Worm (Caenorhabditis elegans): ENCODE results near the gene K09G1.1.

Gene K09G1.1

ce11 chrV:9630542-9630941 is 47.2 kb downstream of the K09G1.1 start:
- no peak for TF ChIP-seq nhr-76 (tag; optimal IDR thresholded peaks at IDR 0.05)
- no peak for TF ChIP-seq blmp-1 (tag; optimal IDR thresholded peaks at IDR 0.05)
- TF ChIP-seq hlh-1 (tag; optimal IDR thresholded peaks at IDR 0.05): no peak
- TF ChIP-seq sem-2 (GFP tag; optimal IDR thresholded peaks at IDR 0.05): no peak
- TF ChIP-seq ztf-11 (tag; optimal IDR thresholded peaks at IDR 0.05): no peak
- TF ChIP-seq sptf-1 (tag; optimal IDR thresholded peaks at IDR 0.05): no peak
- no peak for TF ChIP-seq ceh-43 (GFP tag; optimal IDR thresholded peaks at IDR 0.05)
- no peak for TF ChIP-seq bed-3 (GFP tag; optimal IDR thresholded peaks at IDR 0.05)
- TF ChIP-seq ceh-83 (GFP tag; optimal IDR thresholded peaks at IDR 0.05): no peak
- TF ChIP-seq ham-2 (GFP tag; optimal IDR thresholded peaks at IDR 0.05): no peak

ce11 chrV:9630944-9631343 is 47.6 kb downstream of the K09G1.1 start, which contains the start of gene T06E4.5:
TSS of gene T06E4.5 (plus strand) at chrV:9631244.
- TF ChIP-seq elt-1 (tag; optimal IDR thresholded peaks at IDR 0.05; ENCODE audit: borderline replicate concordance, insufficient read depth) (no peak), mab-5 (tag; optimal IDR thresholded peaks at IDR 0.05) (no peak), tbx-8 (GFP tag; optimal IDR thresholded peaks at IDR 0.05) (no peak), blmp-1 (tag; optimal IDR thresholded peaks at IDR 0.05) (no peak), flh-1 (GFP tag; optimal IDR thresholded peaks at IDR 0.05) (no peak), snpc-4 (tag; optimal IDR thresholded peaks at IDR 0.05) (no peak), sem-2 (GFP tag; optimal IDR thresholded peaks at IDR 0.05) (no peak), ztf-11 (tag; optimal IDR thresholded peaks at IDR 0.05) (no peak), lin-13 (tag; optimal IDR thresholded peaks at IDR 0.05) (no peak), ham-2 (GFP tag; optimal IDR thresholded peaks at IDR 0.05) (no peak), sptf-1 (tag; optimal IDR thresholded peaks at IDR 0.05) (no peak), hlh-1 (tag; optimal IDR thresholded peaks at IDR 0.05) (no peak), bed-3 (GFP tag; optimal IDR thresholded peaks at IDR 0.05) (no peak), lsy-2 (tag; optimal IDR thresholded peaks at IDR 0.05) (no peak), unc-120 (tag; optimal IDR thresholded peaks at IDR 0.05; ENCODE audit: poor library complexity, severe bottlenecking) (no peak), zip-8 (tag; optimal IDR thresholded peaks at IDR 0.05) (no peak), ceh-39 (tag; optimal IDR thresholded peaks at IDR 0.05) (no peak)

- TF ChIP-seq ces-1 (GFP tag; optimal IDR thresholded peaks at IDR 0.05) (no peak), nhr-237 (tag; optimal IDR thresholded peaks at IDR 0.05) (no peak), bed-3 (GFP tag; optimal IDR thresholded peaks at IDR 0.05) (no peak), ham-2 (GFP tag; optimal IDR thresholded peaks at IDR 0.05) (no peak)
These were observed 49.0 kb downstream of the K09G1.1 start for ce11 chrV:9632348-9632747.

ce11 chrV:9633313-9633712 is 50.0 kb downstream of the K09G1.1 start, which contains the start of gene col-147:
TSS of gene col-147 (minus strand) at chrV:9633338.
- TF ChIP-seq mep-1 (tag; optimal IDR thresholded peaks at IDR 0.05): no peak
- no peak for TF ChIP-seq elt-3 (tag; optimal IDR thresholded peaks at IDR 0.05)
